Worm (Caenorhabditis elegans) whole organism, L3 larva: ENCODE results near the gene Y102E9.5.

Experiments used
- ceh-82 ChIP-seq: fragments of 150-350 bp; optimal IDR thresholded peaks from 2 replicates; lab custom pipeline; 2014; ENCODE audit warnings: missing biosample characterization, missing genetic modification characterization
- ceh-9 ChIP-seq: sonication (generic microtip); optimal IDR thresholded peaks from 2 replicates; lab custom pipeline; 2018; ENCODE audit warnings: missing biosample characterization, missing genetic modification characterization
- daf-12 ChIP-seq: fragments of 150-350 bp; optimal IDR thresholded peaks from 2 replicates; lab custom pipeline; 2014; ENCODE audit warnings: missing biosample characterization, missing genetic modification reagents, missing genetic modification characterization
- hmg-11 ChIP-seq: sonication (generic microtip); optimal IDR thresholded peaks from 2 replicates; lab custom pipeline; 2016; ENCODE audit warnings: missing genetic modification characterization, missing compliant biosample characterization
- lin-15B ChIP-seq: fragments of 150-350 bp; optimal IDR thresholded peaks from 2 replicates; lab custom pipeline; 2014; ENCODE audit warnings: missing biosample characterization, missing genetic modification characterization
- nhr-11 ChIP-seq: fragments of 150-350 bp; optimal IDR thresholded peaks from 2 replicates; lab custom pipeline; 2014; ENCODE audit warnings: missing biosample characterization, missing genetic modification characterization
- nhr-25 ChIP-seq: sonication (generic microtip); optimal IDR thresholded peaks from 2 replicates; lab custom pipeline; 2017; ENCODE audit warnings: missing biosample characterization, missing genetic modification characterization
- nhr-28 ChIP-seq: fragments of 150-350 bp; optimal IDR thresholded peaks from 2 replicates; lab custom pipeline; 2014; ENCODE audit warnings: missing biosample characterization, missing genetic modification characterization
- nhr-77 ChIP-seq: fragments of 150-350 bp; optimal IDR thresholded peaks from 2 replicates; lab custom pipeline; 2014; ENCODE audit warnings: missing biosample characterization, missing genetic modification characterization
- snpc-4 ChIP-seq: fragments of 150-350 bp; optimal IDR thresholded peaks from 2 replicates; lab custom pipeline; 2014; ENCODE audit warnings: missing biosample characterization, missing genetic modification characterization

DNA sequence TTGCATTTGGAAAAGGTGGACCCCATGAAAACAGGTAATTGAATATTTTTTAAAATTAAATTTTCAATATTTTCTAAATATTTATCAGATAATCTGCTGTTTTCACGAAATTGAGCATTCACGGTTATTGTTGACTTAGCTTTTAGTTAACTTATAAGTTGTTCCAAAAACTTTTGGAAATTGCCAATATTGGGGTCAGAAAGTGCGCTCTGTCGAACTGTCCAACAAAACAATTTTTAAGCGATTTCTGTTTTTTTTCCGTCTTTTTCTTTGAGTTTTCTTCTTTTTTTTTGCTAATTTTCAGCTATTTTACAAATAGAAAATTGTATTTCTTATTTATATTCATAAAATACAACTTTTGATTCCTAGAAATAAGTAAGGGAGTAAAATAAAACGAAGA lies 1.2 kb upstream of the Y102E9.5 start:
- no peak for TF ChIP-seq nhr-25 (tag; lab: Kevin White, UChicago)
- TF ChIP-seq lin-15B (tag; lab: Kevin White, UChicago) = no peak
- no peak for TF ChIP-seq ceh-9 (tag; lab: Kevin White, UChicago)
- no peak for TF ChIP-seq nhr-77 (tag; lab: Kevin White, UChicago)
- no peak for TF ChIP-seq snpc-4 (tag; lab: Kevin White, UChicago)
- TF ChIP-seq hmg-11 (tag; lab: Kevin White, UChicago) = no peak
- TF ChIP-seq ceh-82 (tag; lab: Kevin White, UChicago) = no peak
- TF ChIP-seq daf-12 (tag; lab: Kevin White, UChicago) = no peak
- TF ChIP-seq nhr-28 = no peak
- no peak for TF ChIP-seq nhr-11 (tag; lab: Kevin White, UChicago)
